Worm (Caenorhabditis elegans) whole organism, early embryonic: Measurements from ENCODE around the gene col-115.
"Not testable (repeated sequence)": the region's sequence is repeated elsewhere in the genome, so short reads cannot be mapped to it uniquely, and the experiment has no call there.

Experiments used
- aly-1 ChIP-seq: sonication (generic microtip); optimal IDR thresholded peaks from 2 replicates; lab custom pipeline; 2016; ENCODE audit warnings: missing genetic modification characterization, missing compliant biosample characterization
- ama-1 ChIP-seq: fragments of 150-350 bp; optimal IDR thresholded peaks from 2 replicates; lab custom pipeline; 2014
- ceh-13 ChIP-seq: fragments of 200-800 bp; sonication (Bioruptor generic); optimal IDR thresholded peaks from 2 replicates; lab custom pipeline; 2018; ENCODE audit warnings: mild to moderate bottlenecking, missing genetic modification characterization, missing compliant biosample characterization
- ceh-36 ChIP-seq: sonication (generic microtip); optimal IDR thresholded peaks from 2 replicates; lab custom pipeline; 2016; ENCODE audit warnings: missing genetic modification characterization, inconsistent platforms, missing compliant biosample characterization
- ets-7 ChIP-seq: sonication (generic microtip); optimal IDR thresholded peaks from 2 replicates; lab custom pipeline; 2016; ENCODE audit warnings: missing genotype, missing genetic modification characterization, missing compliant biosample characterization
- flt-1 ChIP-seq: fragments of 200-800 bp; sonication (Bioruptor generic); IDR thresholded peaks from 2 replicates; pipeline ENCODE4 v1.3.6; 2022; ENCODE audit warnings: missing genetic modification characterization, missing compliant biosample characterization
- hnd-1 ChIP-seq: sonication (generic microtip); optimal IDR thresholded peaks from 2 replicates; lab custom pipeline; 2016; ENCODE audit warnings: missing genetic modification characterization, missing compliant biosample characterization
- pes-1 ChIP-seq: fragments of 200-800 bp; sonication (Bioruptor generic); IDR thresholded peaks from 2 replicates; pipeline ENCODE4 v1.3.6; 2022; ENCODE audit warnings: missing genetic modification reagents, missing genetic modification characterization, missing compliant biosample characterization
- tbx-11 ChIP-seq: fragments of 200-800 bp; sonication (Bioruptor generic); IDR thresholded peaks from 2 replicates; pipeline ENCODE4 v1.3.6; 2022; ENCODE audit warnings: missing genetic modification characterization, missing compliant biosample characterization
- tra-4 ChIP-seq: sonication (generic microtip); optimal IDR thresholded peaks from 2 replicates; lab custom pipeline; 2017; ENCODE audit warnings: missing genetic modification characterization, missing compliant biosample characterization

DNA sequence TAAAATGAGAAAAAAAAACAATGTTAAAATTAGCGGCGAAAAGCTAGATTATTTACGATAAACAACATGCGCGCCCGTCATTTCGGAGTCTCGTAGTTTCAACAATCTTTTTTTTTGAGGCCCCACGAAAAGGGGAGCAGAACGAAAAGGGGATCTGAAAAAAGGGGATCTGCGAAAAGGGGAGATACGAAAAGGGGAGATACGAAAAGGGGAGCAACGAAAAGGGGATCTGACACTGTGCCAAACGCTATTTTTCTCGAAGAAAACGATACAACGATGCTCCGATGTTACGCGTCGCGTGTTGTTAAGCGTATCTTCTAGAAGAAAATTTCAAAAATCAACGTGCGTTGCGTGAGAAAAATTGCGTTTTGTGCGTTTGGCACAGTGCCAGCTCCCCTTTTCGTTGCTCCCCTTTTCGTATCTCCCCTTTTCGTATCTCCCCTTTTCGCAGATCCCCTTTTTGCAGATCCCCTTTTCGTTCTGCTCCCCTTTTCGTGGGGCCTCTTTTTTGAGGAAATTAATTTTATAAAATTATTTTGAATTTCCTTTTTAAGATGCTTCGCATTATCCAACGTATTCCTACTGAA lies 27.3 kb downstream of the col-115 start, which contains the start of gene C26B2.7:
- TF ChIP-seq ama-1 (lab: Kevin White, UChicago); flt-1; ceh-13 (GFP tag; lab: Kevin White, UChicago); ceh-36; tbx-11 (GFP tag; lab: Robert Waterston, UW); tra-4 (tag; lab: Kevin White, UChicago); hnd-1; aly-1: not testable (repeated sequence)
- TF ChIP-seq ets-7 (tag; lab: Kevin White, UChicago) = peak; percentile 66
- peak; percentile 80 for TF ChIP-seq pes-1 (GFP tag; lab: Robert Waterston, UW)
